Worm (Caenorhabditis elegans): ENCODE results near the gene ctr-9.
A peak's percentile ranks its signal among the peaks of the same experiment; 100 is the strongest.

Gene ctr-9

ce11 chrIII:9513006-9513405, 21.8 kb downstream of the ctr-9 start:
- TF ChIP-seq ceh-16 (tag; optimal IDR thresholded peaks at IDR 0.05) (no peak), nhr-67 (tag; optimal IDR thresholded peaks at IDR 0.05) (no peak), sea-2 (GFP tag; optimal IDR thresholded peaks at IDR 0.05) (no peak), mdl-1 (tag; optimal IDR thresholded peaks at IDR 0.05) (no peak), lsy-12 (tag; optimal IDR thresholded peaks at IDR 0.05) (no peak), egl-27 (tag; optimal IDR thresholded peaks at IDR 0.05) (no peak), fkh-2 (tag; optimal IDR thresholded peaks at IDR 0.05) (no peak), unc-62 (GFP tag; optimal IDR thresholded peaks at IDR 0.05) (no peak), pqm-1 (tag; optimal IDR thresholded peaks at IDR 0.05) (no peak), unc-39 (tag; optimal IDR thresholded peaks at IDR 0.05) (no peak)

DNA sequence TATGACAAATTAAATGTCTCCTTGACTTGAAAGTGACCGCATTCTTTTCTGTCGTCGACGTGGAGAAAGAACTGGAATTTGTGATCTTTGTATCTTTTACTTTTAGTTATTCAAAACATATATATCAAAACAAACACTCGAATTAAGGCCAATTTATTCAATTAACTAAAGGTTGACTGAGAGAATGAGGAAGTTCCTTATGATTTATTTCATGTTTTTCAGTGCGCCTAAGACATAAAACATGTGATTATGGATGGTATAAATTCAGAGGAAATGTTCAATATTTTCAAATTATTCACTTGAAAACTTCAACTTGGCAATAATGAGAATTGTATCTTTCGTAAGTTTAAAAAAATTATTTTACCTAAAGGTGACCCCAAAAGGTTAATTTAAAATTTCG, 22.4 kb downstream of the ctr-9 start, which contains the start of gene F55H2.8:
Gene F55H2.8 (plus strand): TSS at position 301 of the 400 bp plus-strand sequence.
- TF ChIP-seq zag-1 (tag; optimal IDR thresholded peaks at IDR 0.05) = no peak
- no peak for TF ChIP-seq sea-2 (GFP tag; optimal IDR thresholded peaks at IDR 0.05)
- TF ChIP-seq nhr-67 (tag; optimal IDR thresholded peaks at IDR 0.05) = no peak
- no peak for TF ChIP-seq mdl-1 (tag; optimal IDR thresholded peaks at IDR 0.05)
- TF ChIP-seq nhr-23 (tag; optimal IDR thresholded peaks at IDR 0.05) = peak; percentile 17
- no peak for TF ChIP-seq lin-39 (tag; optimal IDR thresholded peaks at IDR 0.05)

ce11 chrIII:9516148-9516547, 25.0 kb downstream of the ctr-9 start, which contains the start of gene F55H2.7:
F55H2.7 (minus strand) TSS chrIII:9516248.
- TF ChIP-seq nhr-43 (tag; optimal IDR thresholded peaks at IDR 0.05; ENCODE audit: poor library complexity, severe bottlenecking) (no peak), jun-1 (tag; optimal IDR thresholded peaks at IDR 0.05) (no peak), unc-39 (tag; optimal IDR thresholded peaks at IDR 0.05) (no peak), elt-3 (tag; optimal IDR thresholded peaks at IDR 0.05) (no peak), lin-15B (tag; optimal IDR thresholded peaks at IDR 0.05) (no peak), pha-4 (tag; optimal IDR thresholded peaks at IDR 0.05) (no peak), nhr-76 (tag; optimal IDR thresholded peaks at IDR 0.05) (no peak), R02D3.7 (tag; optimal IDR thresholded peaks at IDR 0.05) (no peak), snpc-4 (tag; optimal IDR thresholded peaks at IDR 0.05) (no peak), fos-1 (tag; optimal IDR thresholded peaks at IDR 0.05) (no peak), nfya-1 (tag; optimal IDR thresholded peaks at IDR 0.05; ENCODE audit: insufficient read depth) (no peak), ama-1 (optimal IDR thresholded peaks at IDR 0.05) (no peak), elt-1 (tag; optimal IDR thresholded peaks at IDR 0.05) (no peak), mdl-1 (tag; optimal IDR thresholded peaks at IDR 0.05) (no peak), nhr-12 (tag; optimal IDR thresholded peaks at IDR 0.05) (no peak), aly-2 (tag; optimal IDR thresholded peaks at IDR 0.05) (no peak)

- TF ChIP-seq ceh-28 (tag; optimal IDR thresholded peaks at IDR 0.05) (peak; percentile 76), nhr-67 (tag; optimal IDR thresholded peaks at IDR 0.05) (no peak), pqm-1 (tag; optimal IDR thresholded peaks at IDR 0.05) (peak; percentile 74), egl-27 (tag; optimal IDR thresholded peaks at IDR 0.05) (peak; percentile 71), snpc-4 (tag; optimal IDR thresholded peaks at IDR 0.05) (peak; percentile 90), elt-1 (tag; optimal IDR thresholded peaks at IDR 0.05) (peak; percentile 36), pha-4 (tag; optimal IDR thresholded peaks at IDR 0.05) (peak; percentile 93), nhr-43 (tag; optimal IDR thresholded peaks at IDR 0.05; ENCODE audit: poor library complexity, severe bottlenecking) (peak; percentile 75), unc-62 (GFP tag; optimal IDR thresholded peaks at IDR 0.05) (no peak), fkh-10 (GFP tag; optimal IDR thresholded peaks at IDR 0.05) (peak; percentile 69), aly-2 (tag; optimal IDR thresholded peaks at IDR 0.05) (no peak), nhr-23 (tag; optimal IDR thresholded peaks at IDR 0.05) (peak; percentile 93), R02D3.7 (tag; optimal IDR thresholded peaks at IDR 0.05) (peak; percentile 77), skn-1 (tag; optimal IDR thresholded peaks at IDR 0.05) (peak; percentile 56), elt-2 (tag; optimal IDR thresholded peaks at IDR 0.05) (peak; percentile 69), eor-1 (tag; optimal IDR thresholded peaks at IDR 0.05) (no peak), lin-39 (tag; optimal IDR thresholded peaks at IDR 0.05) (peak; percentile 90), ztf-4 (tag; optimal IDR thresholded peaks at IDR 0.05) (peak; percentile 50), ceh-82 (tag; optimal IDR thresholded peaks at IDR 0.05) (peak; percentile 57), ceh-9 (tag; optimal IDR thresholded peaks at IDR 0.05) (no peak), nhr-12 (tag; optimal IDR thresholded peaks at IDR 0.05) (no peak), egl-5 (tag; optimal IDR thresholded peaks at IDR 0.05) (peak; percentile 72), zag-1 (tag; optimal IDR thresholded peaks at IDR 0.05) (peak; percentile 35), ztf-11 (tag; optimal IDR thresholded peaks at IDR 0.05) (no peak), nhr-25 (tag; optimal IDR thresholded peaks at IDR 0.05) (peak; percentile 92), lsy-12 (tag; optimal IDR thresholded peaks at IDR 0.05) (peak; percentile 80), nhr-11 (tag; optimal IDR thresholded peaks at IDR 0.05) (peak; percentile 63), ceh-16 (tag; optimal IDR thresholded peaks at IDR 0.05) (no peak), tbx-2 (tag; optimal IDR thresholded peaks at IDR 0.05) (peak; percentile 62), daf-12 (tag; optimal IDR thresholded peaks at IDR 0.05) (no peak), lin-15B (tag; optimal IDR thresholded peaks at IDR 0.05) (peak; percentile 98), mdl-1 (tag; optimal IDR thresholded peaks at IDR 0.05) (no peak), jun-1 (tag; optimal IDR thresholded peaks at IDR 0.05) (peak; percentile 80), nfya-1 (tag; optimal IDR thresholded peaks at IDR 0.05; ENCODE audit: insufficient read depth) (peak; percentile 91), hmg-11 (tag; optimal IDR thresholded peaks at IDR 0.05) (peak; percentile 83)
Measured at ce11 chrIII:9521410-9522090, 30.4 kb downstream of the ctr-9 start, which contains the start of the genes clu-1 and prp-40. clu-1 (minus strand) TSS chrIII:9521460. prp-40 (plus strand) TSS chrIII:9522075.

All from whole organism, L3 larva.